Fruit fly (Drosophila melanogaster): ENCODE measurements around the gene Or67a.

The Or67a gene

dm6 chr3L:9505007-9505712 is 23.7 kb upstream of the Or67a start, which contains the start of gene path:
path (minus strand) TSS chr3L:9505328.
- TF ChIP-seq CG17801 (GFP tag; optimal IDR thresholded peaks at IDR 0.05; ENCODE audit: partially characterized antibody) = no peak

DNA sequence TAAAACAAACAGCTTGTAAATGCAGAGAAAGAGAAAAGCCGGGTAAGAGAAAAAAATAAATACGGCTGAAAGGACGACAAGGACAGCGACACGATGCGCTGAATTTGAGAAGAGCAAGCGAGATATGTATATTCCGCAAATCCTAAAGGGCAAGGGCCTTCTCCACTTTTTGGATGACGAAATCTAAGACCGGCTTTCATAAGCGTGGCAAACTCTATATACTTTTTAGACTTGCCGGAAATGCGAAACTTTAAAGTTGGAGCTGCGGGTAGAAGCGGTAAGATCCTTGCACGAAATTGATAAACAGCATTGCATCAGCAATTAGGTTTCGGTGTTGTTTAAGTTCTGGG is 23.2 kb upstream of the Or67a start:
- no peak for TF ChIP-seq CG17801 (GFP tag; optimal IDR thresholded peaks at IDR 0.05; ENCODE audit: partially characterized antibody)

DNA sequence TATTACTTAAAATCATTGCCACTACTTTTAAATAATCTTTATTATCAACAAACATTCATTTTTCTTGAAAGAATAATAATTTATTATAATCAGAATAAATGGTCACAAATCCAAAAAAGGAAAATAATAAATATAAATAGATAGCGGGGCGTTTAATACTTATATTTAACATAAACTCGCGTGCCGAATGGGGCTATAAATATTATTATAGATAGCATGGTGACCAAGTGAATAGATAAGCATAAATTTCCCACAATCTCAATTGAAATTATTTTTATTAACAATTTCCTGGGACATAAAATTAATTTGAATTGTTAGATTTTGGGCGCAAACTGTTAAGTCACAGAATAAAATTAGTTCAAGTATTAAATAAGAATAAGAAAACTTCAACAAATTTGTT is 22.4 kb upstream of the Or67a start:
- TF ChIP-seq CG17801 (GFP tag; optimal IDR thresholded peaks at IDR 0.05; ENCODE audit: partially characterized antibody) = no peak

DNA sequence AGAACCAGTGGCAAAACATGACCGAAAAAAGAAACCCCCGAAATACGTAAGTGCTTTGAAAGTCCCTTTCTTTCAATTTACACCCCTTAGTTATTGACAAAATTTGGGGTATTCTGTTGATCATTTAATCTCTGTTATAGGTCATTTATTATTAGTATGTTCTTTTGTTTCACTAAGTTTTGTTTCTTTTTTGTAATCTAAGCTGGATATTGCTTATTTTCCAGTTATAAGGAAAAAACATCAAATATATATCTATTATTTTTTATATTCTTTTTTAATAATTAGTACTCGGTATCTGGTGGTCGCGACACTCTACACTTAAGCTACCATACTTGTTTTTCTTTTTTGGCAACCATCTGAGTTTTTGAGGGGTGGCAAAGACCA is 20.2 kb upstream of the Or67a start:
- no peak for TF ChIP-seq CG17801 (GFP tag; optimal IDR thresholded peaks at IDR 0.05; ENCODE audit: partially characterized antibody)

dm6 chr3L:9509037-9509830 is 19.6 kb upstream of the Or67a start, which contains the start of gene CG3408:
CG3408 (minus strand) TSS chr3L:9509583.
- peak; percentile 44 for TF ChIP-seq CG17801 (GFP tag; optimal IDR thresholded peaks at IDR 0.05; ENCODE audit: partially characterized antibody)

dm6 chr3L:9511287-9512256 is 17.3 kb upstream of the Or67a start, which contains the start of gene RpS9:
RpS9 (minus strand) TSS chr3L:9511531.
- TF ChIP-seq CG17801 (GFP tag; optimal IDR thresholded peaks at IDR 0.05; ENCODE audit: partially characterized antibody) = peak; percentile 77

- TF ChIP-seq CG17801 (GFP tag; optimal IDR thresholded peaks at IDR 0.05; ENCODE audit: partially characterized antibody) = no peak
Measured at dm6 chr3L:9512560-9512959, 16.3 kb upstream of the Or67a start, which contains the start of gene CG33703. CG33703 (minus strand) TSS chr3L:9512660.

dm6 chr3L:9513309-9513708 is 15.6 kb upstream of the Or67a start, which contains the start of gene CG33702:
CG33702 (minus strand) TSS chr3L:9513409.
- TF ChIP-seq CG17801 (GFP tag; optimal IDR thresholded peaks at IDR 0.05; ENCODE audit: partially characterized antibody) = no peak

- no peak for TF ChIP-seq CG17801 (GFP tag; optimal IDR thresholded peaks at IDR 0.05; ENCODE audit: partially characterized antibody)
Measured at dm6 chr3L:9525444-9525843, 3.4 kb upstream of the Or67a start, which contains the start of gene CG33700. CG33700 (minus strand) TSS chr3L:9525544.

dm6 chr3L:9543899-9544298 is 15.0 kb downstream of the Or67a start, which contains the start of gene Ir67a:
Ir67a (minus strand) TSS chr3L:9543999.
- no peak for TF ChIP-seq CG17801 (GFP tag; optimal IDR thresholded peaks at IDR 0.05; ENCODE audit: partially characterized antibody)

dm6 chr3L:9546875-9547324 is 18.0 kb downstream of the Or67a start, which contains the start of gene CG42673:
CG42673 (plus strand) TSS chr3L:9547220.
- peak; percentile 44 for TF ChIP-seq CG17801 (GFP tag; optimal IDR thresholded peaks at IDR 0.05; ENCODE audit: partially characterized antibody)

DNA sequence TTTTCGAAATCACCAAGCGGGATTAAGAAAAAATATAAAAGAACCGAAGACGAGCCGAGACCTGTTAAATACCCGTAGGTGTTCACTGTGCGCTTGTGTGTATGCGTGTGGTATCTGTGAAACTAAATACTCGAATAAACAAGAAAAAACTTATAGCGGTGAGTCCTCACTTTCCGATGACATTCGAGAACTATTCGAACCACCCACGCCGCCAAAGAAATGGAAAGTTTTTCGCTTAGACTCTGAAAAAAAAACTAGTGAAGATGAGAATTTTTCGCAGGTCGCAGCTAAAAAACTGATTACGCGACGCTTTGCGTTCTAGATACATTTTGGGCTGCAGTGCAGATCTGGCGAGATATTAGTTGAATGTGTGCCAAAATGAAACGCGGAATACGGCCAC is 19.0 kb downstream of the Or67a start:
- TF ChIP-seq CG17801 (GFP tag; optimal IDR thresholded peaks at IDR 0.05; ENCODE audit: partially characterized antibody) = no peak

DNA sequence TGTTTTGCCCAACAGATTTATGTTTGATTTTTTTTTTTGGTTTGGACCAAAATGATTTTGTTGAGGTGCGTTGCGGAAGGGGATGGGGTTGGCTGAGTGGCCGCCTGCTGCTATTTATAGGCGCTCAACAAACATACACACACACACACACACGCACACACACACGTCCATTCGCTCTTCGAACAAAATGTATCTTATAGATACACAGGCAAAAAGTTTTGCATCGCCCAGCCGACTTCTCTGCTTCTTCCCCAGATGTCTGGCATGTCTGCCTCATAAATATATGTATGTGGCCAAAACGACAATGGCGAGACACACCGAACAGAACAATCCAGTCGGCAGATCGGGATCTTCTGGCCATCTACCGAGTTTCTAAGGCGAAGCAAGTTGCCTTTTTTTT is 19.9 kb downstream of the Or67a start:
- no peak for TF ChIP-seq CG17801 (GFP tag; optimal IDR thresholded peaks at IDR 0.05; ENCODE audit: partially characterized antibody)

dm6 chr3L:9549690-9550303 is 20.9 kb downstream of the Or67a start:
- TF ChIP-seq CG17801 (GFP tag; optimal IDR thresholded peaks at IDR 0.05; ENCODE audit: partially characterized antibody) = no peak
